Worm (Caenorhabditis elegans) whole organism, young adult: ENCODE data around the gene dmd-8.

Experiments
- B0336.3 ChIP-seq: fragments of 200-800 bp; sonication (Bioruptor generic); IDR thresholded peaks from 2 replicates; pipeline ENCODE4 v1.3.6; 2022; ENCODE audit warnings: missing genetic modification characterization, missing compliant biosample characterization
- F22D6.2 ChIP-seq: sonication (generic microtip); optimal IDR thresholded peaks from 2 replicates; lab custom pipeline; 2016; ENCODE audit warnings: mild to moderate bottlenecking, missing genetic modification characterization, missing compliant biosample characterization
- F39B2.1 ChIP-seq: fragments of 200-800 bp; sonication (Bioruptor generic); IDR thresholded peaks from 2 replicates; pipeline ENCODE4 v1.3.6; 2022; ENCODE audit warnings: missing genetic modification reagents, missing genetic modification characterization, missing compliant biosample characterization
- K12H6.12 ChIP-seq: fragments of 200-800 bp; sonication (Bioruptor generic); optimal IDR thresholded peaks from 2 replicates; lab custom pipeline; 2018; ENCODE audit warnings: mild to moderate bottlenecking, missing genetic modification characterization, missing compliant biosample characterization
- Y56A3A.18 ChIP-seq: fragments of 200-800 bp; sonication (Bioruptor generic); IDR thresholded peaks from 2 replicates; pipeline ENCODE4 v1.3.6; 2022; ENCODE audit warnings: missing genetic modification reagents, missing genetic modification characterization, missing compliant biosample characterization
- ZK185.1 ChIP-seq: sonication (generic microtip); optimal IDR thresholded peaks from 2 replicates; lab custom pipeline; 2016; ENCODE audit warnings: mild to moderate bottlenecking, missing genetic modification characterization, missing compliant biosample characterization; ENCODE audit not compliant: poor library complexity, severe bottlenecking
- akir-1 ChIP-seq: fragments of 200-800 bp; sonication (Bioruptor generic); optimal IDR thresholded peaks from 2 replicates; lab custom pipeline; 2018; ENCODE audit warnings: mild to moderate bottlenecking, missing genetic modification characterization, moderate library complexity, missing compliant biosample characterization
- aptf-2 ChIP-seq: fragments of 200-800 bp; sonication (Bioruptor generic); conservative IDR thresholded peaks from 2 replicates; pipeline ENCODE4 v1.3.6; 2022; ENCODE audit warnings: missing genetic modification reagents, missing genetic modification characterization, missing compliant biosample characterization
- cebp-2 ChIP-seq: fragments of 200-800 bp; sonication (Bioruptor generic); IDR thresholded peaks from 2 replicates; pipeline ENCODE4 v1.3.6; 2022; ENCODE audit warnings: missing genetic modification characterization, missing compliant biosample characterization
- ceh-79 ChIP-seq: sonication (generic microtip); optimal IDR thresholded peaks from 2 replicates; lab custom pipeline; 2017; ENCODE audit warnings: mild to moderate bottlenecking, missing genetic modification characterization, missing compliant biosample characterization
- chd-7 ChIP-seq: sonication (generic microtip); optimal IDR thresholded peaks from 2 replicates; lab custom pipeline; 2016; ENCODE audit warnings: mild to moderate bottlenecking, missing genetic modification characterization, moderate library complexity, missing compliant biosample characterization
- dox-1 ChIP-seq: fragments of 200-800 bp; sonication (Bioruptor generic); IDR thresholded peaks from 2 replicates; pipeline ENCODE4 v1.3.6; 2022; ENCODE audit warnings: missing genetic modification reagents, missing genetic modification characterization, missing compliant biosample characterization
- dpff-1 ChIP-seq: sonication (generic microtip); optimal IDR thresholded peaks from 2 replicates; lab custom pipeline; 2017; ENCODE audit warnings: mild to moderate bottlenecking, missing genetic modification characterization, missing compliant biosample characterization
- efl-1 ChIP-seq: fragments of 150-350 bp; optimal IDR thresholded peaks from 2 replicates; lab custom pipeline; 2014; ENCODE audit warnings: missing biosample characterization, missing genetic modification reagents, missing genetic modification characterization
- egl-18 ChIP-seq: fragments of 200-800 bp; sonication (Bioruptor generic); IDR thresholded peaks from 2 replicates; pipeline ENCODE4 v1.3.6; 2022; ENCODE audit warnings: missing genetic modification reagents, missing genetic modification characterization, missing compliant biosample characterization
- egrh-3 ChIP-seq: fragments of 200-800 bp; sonication (Bioruptor generic); IDR thresholded peaks from 2 replicates; pipeline ENCODE4 v1.3.6; 2022; ENCODE audit warnings: missing genetic modification reagents, missing genetic modification characterization, missing compliant biosample characterization
- hlh-12 ChIP-seq: sonication (generic microtip); optimal IDR thresholded peaks from 2 replicates; lab custom pipeline; 2016; ENCODE audit warnings: missing genetic modification characterization, missing compliant biosample characterization
- hrde-1 ChIP-seq: sonication (generic microtip); optimal IDR thresholded peaks from 2 replicates; lab custom pipeline; 2016; ENCODE audit warnings: missing genetic modification characterization, mild to moderate bottlenecking, missing compliant biosample characterization, moderate library complexity, missing genotype, missing genetic modification reagents, borderline replicate concordance
- lin-35 ChIP-seq, 3 experiments: fragments of 150-350 bp in 2 of 3; sonication (generic microtip) in 1 of 3; optimal IDR thresholded peaks; 2 replicates each; lab custom pipeline; 2014 to 2018; ENCODE audit warnings: missing biosample characterization in 3 of 3, missing genetic modification characterization in 3 of 3, missing genetic modification reagents in 3 of 3
- lsl-1 ChIP-seq: fragments of 200-800 bp; sonication (Bioruptor generic); optimal IDR thresholded peaks from 2 replicates; lab custom pipeline; 2018; ENCODE audit warnings: mild to moderate bottlenecking, missing genetic modification characterization, moderate library complexity, missing compliant biosample characterization
- madf-3 ChIP-seq: fragments of 200-800 bp; sonication (Bioruptor generic); IDR thresholded peaks from 2 replicates; pipeline ENCODE4 v1.3.6; 2022; ENCODE audit warnings: missing genetic modification reagents, missing genetic modification characterization, missing compliant biosample characterization
- mcd-1 ChIP-seq: fragments of 200-800 bp; sonication (Bioruptor generic); IDR thresholded peaks from 2 replicates; pipeline ENCODE4 v1.3.6; 2022; ENCODE audit warnings: missing genetic modification reagents, missing genetic modification characterization, missing compliant biosample characterization
- mes-4 ChIP-seq: sonication (generic microtip); optimal IDR thresholded peaks from 2 replicates; lab custom pipeline; 2016; ENCODE audit warnings: missing genotype, missing genetic modification characterization, missing compliant biosample characterization
- nhr-80 ChIP-seq: sonication (generic microtip); optimal IDR thresholded peaks from 2 replicates; lab custom pipeline; 2016; ENCODE audit warnings: missing genetic modification characterization, missing compliant biosample characterization
- nhr-90 ChIP-seq: sonication (generic microtip); optimal IDR thresholded peaks from 2 replicates; lab custom pipeline; 2016; ENCODE audit warnings: missing genotype, mild to moderate bottlenecking, missing genetic modification characterization, missing compliant biosample characterization
- pbrm-1 ChIP-seq: fragments of 200-800 bp; sonication (Bioruptor generic); IDR thresholded peaks from 2 replicates; pipeline ENCODE4 v1.3.6; 2022; ENCODE audit warnings: missing genetic modification reagents, missing genetic modification characterization, missing compliant biosample characterization
- rcor-1 ChIP-seq: fragments of 200-800 bp; sonication (Bioruptor generic); IDR thresholded peaks from 2 replicates; pipeline ENCODE4 v1.3.6; 2022; ENCODE audit warnings: missing genetic modification reagents, missing genetic modification characterization, missing compliant biosample characterization
- repo-1 ChIP-seq: sonication (generic microtip); optimal IDR thresholded peaks from 2 replicates; lab custom pipeline; 2017; ENCODE audit warnings: mild to moderate bottlenecking, missing genetic modification characterization, missing compliant biosample characterization
- rpc-1 ChIP-seq, 2 experiments: fragments of 150-350 bp in 1 of 2; sonication (generic microtip) in 1 of 2; optimal IDR thresholded peaks; 2 replicates each; lab custom pipeline; 2014 to 2018; ENCODE audit warnings: missing biosample characterization in 1 of 2, missing genetic modification characterization in 1 of 2, missing genetic modification reagents in 1 of 2, missing genotype in 1 of 2
- snpc-1.3 ChIP-seq: sonication (generic microtip); optimal IDR thresholded peaks from 2 replicates; lab custom pipeline; 2017; ENCODE audit warnings: missing genetic modification characterization, mild to moderate bottlenecking, missing compliant biosample characterization, antibody characterized with exemption, moderate library complexity, missing genotype, missing genetic modification reagents; ENCODE audit not compliant: insufficient read depth
- somi-1 ChIP-seq: fragments of 200-800 bp; sonication (Bioruptor generic); optimal IDR thresholded peaks from 2 replicates; lab custom pipeline; 2018; ENCODE audit warnings: mild to moderate bottlenecking, missing genetic modification characterization, missing compliant biosample characterization
- sptf-2 ChIP-seq: fragments of 200-800 bp; sonication (Bioruptor generic); optimal IDR thresholded peaks from 2 replicates; lab custom pipeline; 2018; ENCODE audit warnings: mild to moderate bottlenecking, missing genetic modification characterization, missing compliant biosample characterization
- zfh-2 ChIP-seq: fragments of 200-800 bp; sonication (Bioruptor generic); conservative IDR thresholded peaks from 2 replicates; pipeline ENCODE4 v1.3.6; 2022; ENCODE audit warnings: missing genetic modification reagents, missing genetic modification characterization, missing compliant biosample characterization
- ztf-3 ChIP-seq: fragments of 200-800 bp; sonication (Bioruptor generic); optimal IDR thresholded peaks from 2 replicates; lab custom pipeline; 2018; ENCODE audit warnings: mild to moderate bottlenecking, missing genetic modification characterization, missing compliant biosample characterization

dmd-8 gene

DNA sequence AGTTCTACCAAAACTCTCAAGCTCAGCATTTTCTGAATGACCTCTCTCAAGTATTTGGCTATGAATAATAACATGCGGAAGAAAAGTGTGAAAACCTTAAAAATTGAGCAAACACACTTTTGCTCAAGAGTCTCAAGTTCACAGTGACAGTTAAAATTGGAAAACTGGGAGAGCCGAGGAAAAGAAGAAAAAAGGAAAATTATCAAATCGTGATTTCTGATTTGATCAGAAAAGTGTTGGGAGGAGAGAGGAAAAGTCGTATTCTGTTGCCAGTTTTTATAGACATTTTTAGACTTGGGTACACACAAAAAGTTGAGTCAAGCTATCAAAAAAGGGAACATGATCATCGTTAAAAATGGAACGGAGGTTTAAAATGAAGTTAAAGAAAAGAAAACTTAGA is 5.0 kb downstream of the dmd-8 start:
- TF ChIP-seq nhr-80 (tag; lab: Kevin White, UChicago) (peak; percentile 71), ceh-79 (tag; lab: Kevin White, UChicago) (no peak)

DNA sequence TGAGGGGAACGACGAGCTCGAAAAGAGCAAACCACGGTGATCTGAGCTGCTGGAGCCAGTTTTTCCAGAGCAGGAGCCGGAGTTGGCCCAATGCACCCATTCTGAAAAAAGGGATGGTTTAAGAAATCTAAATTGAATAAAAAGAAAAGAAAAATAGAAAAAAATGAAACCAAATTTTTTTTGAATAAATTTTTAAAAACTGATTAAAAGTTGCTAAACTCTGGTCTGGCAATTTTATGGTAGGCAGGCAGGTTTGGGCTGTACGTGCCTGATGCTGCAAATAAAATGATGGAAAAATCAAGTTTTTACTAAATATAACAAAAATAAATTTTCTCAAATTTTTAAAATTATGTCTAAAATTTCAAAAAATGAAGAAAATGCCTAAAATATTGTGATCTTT is 5.6 kb downstream of the dmd-8 start, which contains the start of gene abt-4:
Gene abt-4, minus strand, starts transcription at position 101 of the 400 bp plus-strand sequence.
- TF ChIP-seq efl-1 (GFP tag; lab: Kevin White, UChicago) = no peak
- TF ChIP-seq dpff-1 (tag; lab: Kevin White, UChicago) = no peak
- TF ChIP-seq sptf-2 (GFP tag; lab: Kevin White, UChicago) = no peak
- TF ChIP-seq mcd-1 = no peak
- no peak for TF ChIP-seq pbrm-1 (GFP tag; lab: Robert Waterston, UW)
- no peak for TF ChIP-seq F22D6.2
- TF ChIP-seq ceh-79 (tag; lab: Kevin White, UChicago) = no peak
- TF ChIP-seq aptf-2 (GFP tag; lab: Robert Waterston, UW) = no peak
- TF ChIP-seq cebp-2 (GFP tag; lab: Robert Waterston, UW) = no peak
- no peak for TF ChIP-seq repo-1 (tag; lab: Kevin White, UChicago)
- no peak for TF ChIP-seq zfh-2 (GFP tag; lab: Robert Waterston, UW)
- no peak for TF ChIP-seq rpc-1 (optimal IDR thresholded peaks at IDR 0.05; lab: Kevin White, UChicago)
- TF ChIP-seq rpc-1 (tag; optimal IDR thresholded peaks at IDR 0.05; lab: Kevin White, UChicago) = no peak
- TF ChIP-seq mes-4 = no peak
- TF ChIP-seq somi-1 (GFP tag; lab: Kevin White, UChicago) = no peak
- no peak for TF ChIP-seq B0336.3 (GFP tag; lab: Robert Waterston, UW)
- TF ChIP-seq lin-35 (GFP tag; optimal IDR thresholded peaks at IDR 0.05; lab: Kevin White, UChicago) = no peak
- TF ChIP-seq F39B2.1 (GFP tag; lab: Robert Waterston, UW) = no peak
- TF ChIP-seq egl-18 (GFP tag; lab: Robert Waterston, UW) = no peak

ce11 chrV:320009-320408 is 16.2 kb downstream of the dmd-8 start:
- TF ChIP-seq hrde-1 (tag; lab: Kevin White, UChicago) = no peak
- TF ChIP-seq mcd-1 = no peak
- no peak for TF ChIP-seq akir-1
- TF ChIP-seq ceh-79 (tag; lab: Kevin White, UChicago) = no peak
- no peak for TF ChIP-seq egrh-3 (GFP tag; lab: Robert Waterston, UW)
- TF ChIP-seq K12H6.12 (tag; lab: Kevin White, UChicago) = no peak
- TF ChIP-seq rcor-1 = no peak
- no peak for TF ChIP-seq Y56A3A.18 (GFP tag; lab: Robert Waterston, UW)
- no peak for TF ChIP-seq hlh-12 (tag; lab: Kevin White, UChicago)
- TF ChIP-seq chd-7 = no peak
- TF ChIP-seq snpc-1.3 (tag; lab: Kevin White, UChicago) = no peak
- no peak for TF ChIP-seq ztf-3 (GFP tag; lab: Kevin White, UChicago)
- no peak for TF ChIP-seq nhr-90 (tag; lab: Kevin White, UChicago)
- TF ChIP-seq ZK185.1 (tag; lab: Kevin White, UChicago) = no peak

ce11 chrV:316919-317318 is 19.3 kb downstream of the dmd-8 start:
- 0 out of 2 replicates have a peak, but pooled peaks have one; percentile 23 for TF ChIP-seq dox-1 (GFP tag; lab: Robert Waterston, UW)

DNA sequence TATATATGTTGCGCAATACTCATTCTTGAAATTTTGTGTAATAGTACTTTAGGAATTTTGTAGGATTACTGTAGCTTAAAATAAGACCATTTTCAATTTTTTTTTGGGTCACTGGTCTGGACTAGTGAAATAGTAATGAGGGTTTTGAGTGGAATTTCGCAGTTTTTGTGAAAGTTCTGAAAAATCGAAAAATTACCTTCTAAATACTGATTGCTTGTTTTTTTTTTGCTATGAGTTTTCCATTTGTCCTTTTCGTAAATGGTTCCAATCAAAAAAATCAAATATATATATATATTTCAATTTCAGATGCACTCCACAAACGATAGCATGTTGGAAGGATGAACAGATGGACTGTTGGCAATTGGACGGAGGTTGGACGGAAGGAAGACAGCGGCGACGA is 23.8 kb downstream of the dmd-8 start, which contains the start of gene nhr-15:
Gene nhr-15, plus strand, starts transcription at position 301 of the 400 bp plus-strand sequence.
- TF ChIP-seq madf-3 (GFP tag; lab: Robert Waterston, UW) (no peak), lsl-1 (GFP tag; lab: Kevin White, UChicago) (peak; percentile 14)
- TF ChIP-seq, all 124 proteins: peak for 1
